Worm (Caenorhabditis elegans): ENCODE results near the gene F14H12.8.

Gene F14H12.8

DNA sequence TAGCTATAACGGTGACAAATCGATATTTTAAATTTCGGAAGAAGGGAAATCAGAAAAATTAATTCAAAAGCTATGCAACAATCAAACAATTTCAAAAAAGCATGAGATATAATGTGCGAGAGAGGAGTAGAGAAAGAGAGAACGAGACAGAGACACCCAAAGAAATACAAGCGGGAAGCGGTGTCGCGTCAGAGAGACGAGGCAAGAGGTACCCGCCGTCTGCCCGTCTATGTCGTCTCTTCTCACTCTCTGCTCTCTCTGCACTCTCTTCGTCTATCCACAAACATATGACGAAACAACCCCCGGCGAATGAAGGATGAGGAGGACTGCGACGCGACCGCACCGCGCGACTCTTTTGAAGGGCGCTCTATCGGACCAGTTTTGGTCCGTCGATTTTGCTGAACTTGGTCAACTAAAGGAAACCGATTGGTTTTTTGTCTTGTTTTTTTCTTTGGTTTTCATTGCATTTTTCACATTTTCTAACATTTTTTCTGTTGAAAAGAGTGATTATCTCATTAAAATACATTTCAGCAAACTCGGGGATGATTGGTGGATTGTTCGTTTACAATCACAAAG is 24.1 kb upstream of the F14H12.8 start, which contains the start of gene dpy-23 (continued):
- peak; percentile 82 for TF ChIP-seq mxl-3 (GFP tag; optimal IDR thresholded peaks at IDR 0.05)
- TF ChIP-seq zag-1 (tag; optimal IDR thresholded peaks at IDR 0.05): peak; percentile 77
- TF ChIP-seq ztf-11 (tag; optimal IDR thresholded peaks at IDR 0.05): no peak
- 0 out of 2 replicates have a peak, but pooled peaks have one; percentile 39 for TF ChIP-seq saeg-2 (GFP tag; IDR thresholded peaks at IDR 0.05)
- 0 out of 2 replicates have a peak, but pooled peaks have one; percentile 41 for TF ChIP-seq mdt-29 (GFP tag; IDR thresholded peaks at IDR 0.05)
- no peak for TF ChIP-seq R02D3.7 (tag; optimal IDR thresholded peaks at IDR 0.05)
- peak; percentile 85 for TF ChIP-seq nhr-10 (tag; optimal IDR thresholded peaks at IDR 0.05)
- TF ChIP-seq ceh-62 (tag; optimal IDR thresholded peaks at IDR 0.05): no peak
- no peak for TF ChIP-seq gei-8 (GFP tag; optimal IDR thresholded peaks at IDR 0.05)
- TF ChIP-seq F37D6.2 (tag; optimal IDR thresholded peaks at IDR 0.05): peak; percentile 84
- TF ChIP-seq hif-1 (tag; optimal IDR thresholded peaks at IDR 0.05): peak in 1 of 2 experiments; percentile 80
- peak; percentile 49; the same call in 1 of the 2 replicates for TF ChIP-seq nhr-41 (GFP tag; IDR thresholded peaks at IDR 0.05)
- TF ChIP-seq nhr-11 (tag; optimal IDR thresholded peaks at IDR 0.05): peak; percentile 92
- peak; percentile 61 for TF ChIP-seq dpl-1 (GFP tag; optimal IDR thresholded peaks at IDR 0.05)
- TF ChIP-seq spr-1 (tag; optimal IDR thresholded peaks at IDR 0.05): peak; percentile 54
- TF ChIP-seq T26A8.4 (GFP tag; IDR thresholded peaks at IDR 0.05): peak; percentile 82
- TF ChIP-seq hmg-1.1 (GFP tag; IDR thresholded peaks at IDR 0.05): peak; percentile 93
- peak; percentile 96 for TF ChIP-seq dve-1 (tag; optimal IDR thresholded peaks at IDR 0.05; ENCODE audit: insufficient read depth)
- no peak for TF ChIP-seq daf-12 (tag; optimal IDR thresholded peaks at IDR 0.05)
- peak; percentile 94 for TF ChIP-seq rbr-2 (tag; optimal IDR thresholded peaks at IDR 0.05)
- peak; percentile 91 for TF ChIP-seq lin-13 (GFP tag; optimal IDR thresholded peaks at IDR 0.05)
- peak; percentile 0 for TF ChIP-seq F10B5.3 (tag; optimal IDR thresholded peaks at IDR 0.05)
- peak in 1 of 2 experiments; percentile 61 for TF ChIP-seq unc-62 (GFP tag; optimal IDR thresholded peaks at IDR 0.05 in 1 of 2)
- TF ChIP-seq unc-62 (tag; optimal IDR thresholded peaks at IDR 0.05): no peak
- peak; percentile 89 for TF ChIP-seq set-16 (GFP tag; IDR thresholded peaks at IDR 0.05)
- TF ChIP-seq jun-1 (tag; optimal IDR thresholded peaks at IDR 0.05): peak; percentile 82
- TF ChIP-seq zip-2 (tag; optimal IDR thresholded peaks at IDR 0.05): peak; percentile 38
- TF ChIP-seq ceh-82 (tag; optimal IDR thresholded peaks at IDR 0.05): no peak
- no peak for TF ChIP-seq spr-3 (GFP tag; optimal IDR thresholded peaks at IDR 0.05)
- peak; percentile 98 for TF ChIP-seq hlh-11 (tag; optimal IDR thresholded peaks at IDR 0.05)
- no peak for TF ChIP-seq Y75B8A.6 (GFP tag; IDR thresholded peaks at IDR 0.05)
- TF ChIP-seq nhr-42 (GFP tag; IDR thresholded peaks at IDR 0.05): peak; percentile 77; the same call in 1 of the 2 replicates
- peak; percentile 80 to 89 for TF ChIP-seq lsy-2 (tag; optimal IDR thresholded peaks at IDR 0.05)
- peak; percentile 70 for TF ChIP-seq fkh-10 (GFP tag; optimal IDR thresholded peaks at IDR 0.05)
- no peak for TF ChIP-seq skn-1 (tag; optimal IDR thresholded peaks at IDR 0.05)
- peak; percentile 27 for TF ChIP-seq zfp-2 (tag; optimal IDR thresholded peaks at IDR 0.05)
- peak; percentile 90 for TF ChIP-seq ceh-20 (GFP tag; IDR thresholded peaks at IDR 0.05)
- peak; percentile 90 for TF ChIP-seq dmd-6 (GFP tag; IDR thresholded peaks at IDR 0.05)
- TF ChIP-seq dmd-9 (GFP tag; IDR thresholded peaks at IDR 0.05): 0 out of 2 replicates have a peak, but pooled peaks have one; percentile 50
- peak; percentile 89 for TF ChIP-seq egl-43 (GFP tag; IDR thresholded peaks at IDR 0.05)
- TF ChIP-seq nhr-28 (tag; optimal IDR thresholded peaks at IDR 0.05): peak; percentile 93
- TF ChIP-seq ztf-7 (tag; optimal IDR thresholded peaks at IDR 0.05): peak; percentile 52
- peak; percentile 97 for TF ChIP-seq mep-1 (tag; optimal IDR thresholded peaks at IDR 0.05)
- peak; percentile 73 for TF ChIP-seq pha-4 (GFP tag; IDR thresholded peaks at IDR 0.05)
- TF ChIP-seq pha-4 (tag; optimal IDR thresholded peaks at IDR 0.05): peak; percentile 69

All from whole organism, L4 larva.